Fruit fly (Drosophila melanogaster) whole organism, embryonic: Measurements from ENCODE around the gene peb.

Experiments
- Ada2b ChIP-seq: fragments of 200-800 bp; sonication (Bioruptor generic); IDR thresholded peaks from 2 replicates; pipeline ENCODE4 v1.3.6; 2022; ENCODE audit warnings: missing biosample characterization, missing genetic modification characterization
- C15 ChIP-seq: fragments of 200-800 bp; sonication (Bioruptor generic); IDR thresholded peaks from 3 replicates; pipeline ENCODE4 v1.3.6; 2022; ENCODE audit warnings: missing biosample characterization, missing genetic modification characterization
- CG1024 ChIP-seq: fragments of 200-800 bp; sonication (Bioruptor generic); IDR thresholded peaks from 2 replicates; pipeline ENCODE4 v1.3.6; 2022; ENCODE audit warnings: missing biosample characterization, missing genetic modification characterization
- CG12942 ChIP-seq: fragments of 200-800 bp; sonication (Bioruptor generic); optimal IDR thresholded peaks from 3 replicates; lab custom pipeline; 2016; ENCODE audit warnings: missing biosample characterization, missing genetic modification characterization
- CG14014 ChIP-seq: fragments of 200-800 bp; sonication (Bioruptor generic); IDR thresholded peaks from 2 replicates; pipeline ENCODE4 v1.3.6; 2022; ENCODE audit warnings: missing biosample characterization, missing genetic modification characterization
- CG15073 ChIP-seq: fragments of 200-800 bp; sonication (Bioruptor generic); optimal IDR thresholded peaks from 2 replicates; lab custom pipeline; 2016; ENCODE audit warnings: missing biosample characterization, missing genetic modification characterization
- CG17612 ChIP-seq: fragments of 200-800 bp; sonication (Bioruptor generic); IDR thresholded peaks from 2 replicates; pipeline ENCODE4 v1.3.6; 2022; ENCODE audit warnings: missing biosample characterization, missing genetic modification characterization
- CG18764 ChIP-seq: fragments of 200-800 bp; sonication (Bioruptor generic); optimal IDR thresholded peaks from 3 replicates; lab custom pipeline; 2016; ENCODE audit warnings: missing biosample characterization, missing genetic modification characterization
- CG2116 ChIP-seq: fragments of 200-800 bp; sonication (Bioruptor generic); optimal IDR thresholded peaks from 3 replicates; lab custom pipeline; 2018; ENCODE audit warnings: missing biosample characterization, mild to moderate bottlenecking, missing genetic modification characterization
- CG3726 ChIP-seq: fragments of 200-800 bp; sonication (Bioruptor generic); IDR thresholded peaks from 3 replicates; pipeline ENCODE4, ENCODE4 v1.3.6; 2022; ENCODE audit warnings: missing biosample characterization, missing genetic modification characterization
- CG4404 ChIP-seq: fragments of 200-800 bp; sonication (Bioruptor generic); IDR thresholded peaks from 2 replicates; pipeline ENCODE4 v1.3.6; 2022; ENCODE audit warnings: missing biosample characterization, missing genetic modification characterization
- CG4424 ChIP-seq: fragments of 200-800 bp; sonication (Bioruptor generic); optimal IDR thresholded peaks from 3 replicates; lab custom pipeline; 2016; ENCODE audit warnings: missing biosample characterization, missing genetic modification characterization
- CG4854 ChIP-seq: fragments of 200-800 bp; sonication (Bioruptor generic); optimal IDR thresholded peaks from 2 replicates; lab custom pipeline; 2016; ENCODE audit warnings: missing biosample characterization, missing genetic modification characterization, inconsistent platforms
- CG5245 ChIP-seq: fragments of 200-800 bp; sonication (Bioruptor generic); optimal IDR thresholded peaks from 3 replicates; lab custom pipeline; 2016; ENCODE audit warnings: missing biosample characterization, missing genetic modification characterization
- CG6254 ChIP-seq: fragments of 200-800 bp; sonication (Bioruptor generic); optimal IDR thresholded peaks from 3 replicates; lab custom pipeline; 2017; ENCODE audit warnings: mild to moderate bottlenecking, missing biosample characterization, missing genetic modification reagents, missing genetic modification characterization
- CG7987 ChIP-seq: fragments of 200-800 bp; sonication (Bioruptor generic); optimal IDR thresholded peaks from 2 replicates; lab custom pipeline; 2018; ENCODE audit warnings: missing biosample characterization, mild to moderate bottlenecking, missing genetic modification characterization, moderate library complexity
- CG9215 ChIP-seq: fragments of 200-800 bp; sonication (Bioruptor generic); IDR thresholded peaks from 2 replicates; pipeline ENCODE4 v1.3.6; 2022; ENCODE audit warnings: missing biosample characterization, missing genetic modification characterization
- CHES-1-like ChIP-seq: fragments of 200-800 bp; sonication (Bioruptor generic); optimal IDR thresholded peaks from 2 replicates; lab custom pipeline; 2016; ENCODE audit warnings: missing biosample characterization, missing genetic modification characterization
- CoRest ChIP-seq: fragments of 200-800 bp; sonication (Bioruptor generic); optimal IDR thresholded peaks from 3 replicates; lab custom pipeline; 2018; ENCODE audit warnings: missing biosample characterization, mild to moderate bottlenecking, missing genetic modification characterization, moderate library complexity
- Kr ChIP-seq: fragments of 200-800 bp; sonication (Bioruptor generic); optimal IDR thresholded peaks from 2 replicates; lab custom pipeline; 2017; ENCODE audit warnings: missing biosample characterization, mild to moderate bottlenecking, missing genetic modification characterization
- MBD-R2 ChIP-seq: fragments of 200-800 bp; sonication (Bioruptor generic); IDR thresholded peaks from 2 replicates; pipeline ENCODE4 v1.3.6; 2022; ENCODE audit warnings: missing biosample characterization, missing genetic modification characterization
- Max ChIP-seq: fragments of 200-800 bp; sonication (Bioruptor generic); optimal IDR thresholded peaks from 2 replicates; lab custom pipeline; 2016; ENCODE audit warnings: missing biosample characterization, mild to moderate bottlenecking, missing genetic modification characterization
- Nf-YB ChIP-seq: fragments of 200-800 bp; sonication (Bioruptor generic); optimal IDR thresholded peaks from 3 replicates; lab custom pipeline; 2019; ENCODE audit warnings: missing biosample characterization, mild to moderate bottlenecking, missing genetic modification characterization, moderate library complexity
- PHDP ChIP-seq: fragments of 200-800 bp; sonication (Bioruptor generic); optimal IDR thresholded peaks from 3 replicates; lab custom pipeline; 2018; ENCODE audit warnings: missing biosample characterization, mild to moderate bottlenecking, missing genetic modification characterization, moderate library complexity
- Ssrp ChIP-seq: fragments of 200-800 bp; sonication (Bioruptor generic); optimal IDR thresholded peaks from 2 replicates; lab custom pipeline; 2018; ENCODE audit warnings: missing biosample characterization, mild to moderate bottlenecking, missing genetic modification characterization, moderate library complexity
- Xbp1 ChIP-seq: fragments of 200-800 bp; sonication (Bioruptor generic); optimal IDR thresholded peaks from 3 replicates; lab custom pipeline; 2016; ENCODE audit warnings: missing biosample characterization, mild to moderate bottlenecking, missing genetic modification characterization
- abd-A ChIP-seq: fragments of 200-800 bp; sonication (Bioruptor generic); optimal IDR thresholded peaks from 3 replicates; lab custom pipeline; 2019; ENCODE audit warnings: missing biosample characterization, mild to moderate bottlenecking, missing genetic modification characterization, moderate library complexity
- bcd ChIP-seq: fragments of 200-800 bp; sonication (Bioruptor generic); optimal IDR thresholded peaks from 2 replicates; lab custom pipeline; 2017; ENCODE audit warnings: missing biosample characterization, mild to moderate bottlenecking, missing genetic modification characterization
- bsh ChIP-seq, 2 experiments: fragments of 200-800 bp; sonication (Bioruptor generic); optimal IDR thresholded peaks; 2 replicates each; lab custom pipeline; 2017 to 2018; ENCODE audit warnings: mild to moderate bottlenecking in 2 of 2, missing biosample characterization in 2 of 2, missing genetic modification characterization in 2 of 2, moderate library complexity in 1 of 2
- chm ChIP-seq: fragments of 200-800 bp; sonication (Bioruptor generic); IDR thresholded peaks from 2 replicates; pipeline ENCODE4 v1.3.6; 2022; ENCODE audit warnings: missing biosample characterization, missing genetic modification characterization
- crp ChIP-seq, 2 experiments: fragments of 200-800 bp; sonication (Bioruptor generic); optimal IDR thresholded peaks; 2 replicates in 1 of 2; 3 replicates in 1 of 2; lab custom pipeline; 2017; ENCODE audit warnings: missing biosample characterization in 2 of 2, missing genetic modification characterization in 2 of 2, mild to moderate bottlenecking in 1 of 2, moderate library complexity in 1 of 2
- eve ChIP-seq, 2 experiments: fragments of >200 bp; optimal IDR thresholded peaks; 2 replicates each; lab custom pipeline; 2017; ENCODE audit warnings: missing biosample characterization in 2 of 2, missing genetic modification characterization in 2 of 2
- ewg ChIP-seq: fragments of 200-800 bp; sonication (Bioruptor generic); optimal IDR thresholded peaks from 3 replicates; lab custom pipeline; 2017; ENCODE audit warnings: mild to moderate bottlenecking, missing biosample characterization, missing genetic modification reagents, missing genetic modification characterization
- fu2 ChIP-seq: fragments of 200-800 bp; sonication (Bioruptor generic); optimal IDR thresholded peaks from 2 replicates; lab custom pipeline; 2016; ENCODE audit warnings: missing biosample characterization, missing genetic modification characterization
- jigr1 ChIP-seq: fragments of 200-800 bp; sonication (Bioruptor generic); IDR thresholded peaks from 3 replicates; pipeline ENCODE4 v1.3.6; 2022; ENCODE audit warnings: missing biosample characterization, missing genetic modification characterization
- nmo ChIP-seq: fragments of 200-800 bp; sonication (Bioruptor generic); optimal IDR thresholded peaks from 2 replicates; lab custom pipeline; 2018; ENCODE audit warnings: missing biosample characterization, mild to moderate bottlenecking, missing genetic modification characterization, moderate library complexity
- onecut ChIP-seq: fragments of 200-800 bp; sonication (Bioruptor generic); IDR thresholded peaks from 2 replicates; pipeline ENCODE4 v1.3.6; 2022; ENCODE audit warnings: missing biosample characterization, missing genetic modification characterization
- pan ChIP-seq, 4 experiments: fragments of >200 bp in 3 of 4; fragments of 200-800 bp in 1 of 4; sonication (Bioruptor generic) in 1 of 4; optimal IDR thresholded peaks in 3 of 4; IDR thresholded peaks in 1 of 4; 2 replicates each; pipeline versions ENCODE4 v1.3.6 to Lab custom; 2017 to 2022; ENCODE audit warnings: missing biosample characterization in 2 of 4, missing genetic modification characterization in 2 of 4, mixed read lengths in 1 of 4
- pb ChIP-seq: fragments of 200-800 bp; sonication (Bioruptor generic); optimal IDR thresholded peaks from 3 replicates; lab custom pipeline; 2016; ENCODE audit warnings: missing biosample characterization, missing genetic modification characterization
- pita ChIP-seq: fragments of 200-800 bp; sonication (Bioruptor generic); optimal IDR thresholded peaks from 2 replicates; lab custom pipeline; 2017; ENCODE audit warnings: missing biosample characterization, mild to moderate bottlenecking, missing genetic modification characterization
- prd ChIP-seq, 3 experiments: fragments of >200 bp in 2 of 3; fragments of 200-800 bp in 1 of 3; sonication (Bioruptor generic) in 1 of 3; optimal IDR thresholded peaks in 2 of 3; IDR thresholded peaks in 1 of 3; 2 replicates in 2 of 3; 3 replicates in 1 of 3; pipeline versions ENCODE4 v1.3.6 to Lab custom; 2017 to 2022; ENCODE audit warnings: missing biosample characterization in 1 of 3, missing genetic modification characterization in 1 of 3
- schlank ChIP-seq: fragments of 200-800 bp; sonication (Bioruptor generic); optimal IDR thresholded peaks from 2 replicates; lab custom pipeline; 2018; ENCODE audit warnings: missing biosample characterization, mild to moderate bottlenecking, missing genetic modification characterization
- slou ChIP-seq: fragments of 200-800 bp; sonication (Bioruptor generic); optimal IDR thresholded peaks from 3 replicates; lab custom pipeline; 2016; ENCODE audit warnings: missing biosample characterization, missing genetic modification characterization
- sr ChIP-seq: fragments of 200-800 bp; sonication (Bioruptor generic); IDR thresholded peaks from 3 replicates; pipeline ENCODE4 v1.3.6; 2022; ENCODE audit warnings: missing biosample characterization, missing genetic modification characterization
- stc ChIP-seq: fragments of 200-800 bp; sonication (Bioruptor generic); IDR thresholded peaks from 2 replicates; pipeline ENCODE4 v1.3.6; 2022; ENCODE audit warnings: missing biosample characterization, missing genetic modification characterization
- ttk ChIP-seq: fragments of 200-800 bp; sonication (Bioruptor generic); IDR thresholded peaks from 2 replicates; pipeline ENCODE4 v2.1.2; 2022; ENCODE audit warnings: missing biosample characterization, missing genetic modification characterization
- vnd ChIP-seq: fragments of 200-800 bp; sonication (Bioruptor generic); IDR thresholded peaks from 3 replicates; pipeline ENCODE4 v1.3.6; 2022; ENCODE audit warnings: missing biosample characterization, missing genetic modification characterization; ENCODE audit not compliant: partially characterized antibody
- wek ChIP-seq: fragments of 200-800 bp; sonication (Bioruptor generic); optimal IDR thresholded peaks from 3 replicates; lab custom pipeline; 2018; ENCODE audit warnings: missing biosample characterization, mild to moderate bottlenecking, missing genetic modification characterization, moderate library complexity

peb gene

DNA sequence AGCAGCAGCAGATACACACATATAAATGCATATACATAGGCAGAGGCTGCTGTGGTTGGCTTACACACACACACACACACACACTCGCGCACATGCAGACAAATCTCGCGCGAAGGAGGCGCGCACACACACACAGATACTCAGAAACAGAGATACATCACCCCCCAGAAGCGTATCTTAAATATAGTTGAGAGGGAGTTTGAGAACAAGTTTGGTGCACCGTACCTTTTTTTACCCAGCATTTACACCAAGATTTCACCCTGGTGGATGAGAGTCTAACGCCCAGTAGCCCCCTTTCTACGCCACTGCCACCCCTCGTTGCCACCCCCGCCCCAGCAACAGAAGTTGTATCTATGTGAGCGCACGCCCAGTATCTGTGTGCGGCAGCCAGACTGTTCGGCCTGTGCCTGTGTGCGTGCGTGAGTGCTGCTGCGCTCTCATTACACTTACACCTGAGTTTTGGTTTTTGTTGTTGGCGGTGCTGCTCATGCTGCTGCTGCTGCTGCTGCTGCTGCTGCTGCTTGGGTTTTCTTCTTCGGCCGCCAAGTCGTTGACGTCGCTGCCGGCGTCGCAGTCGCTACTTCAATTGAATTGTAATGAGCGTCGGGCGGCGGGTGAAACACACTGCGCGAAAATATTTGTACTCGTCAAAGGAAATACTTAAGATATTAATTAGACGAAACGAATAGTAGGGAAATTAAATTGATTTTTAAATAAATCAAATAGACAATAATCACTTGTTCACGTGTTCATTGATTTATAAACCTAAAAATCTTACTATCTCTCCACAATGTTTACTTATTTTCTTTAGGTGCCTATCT is 27.2 kb upstream of the peb start (continued):
- TF ChIP-seq pb (GFP tag; lab: Kevin White, UChicago), result no peak
- TF ChIP-seq stc (GFP tag; lab: Robert Waterston, UW), result peak; percentile 73
- peak; percentile 76 for TF ChIP-seq CG17612 (GFP tag; lab: Robert Waterston, UW)
- peak; percentile 85 for TF ChIP-seq CoRest (tag; lab: Kevin White, UChicago)
- peak; percentile 73 for TF ChIP-seq CG5245 (GFP tag; lab: Kevin White, UChicago)
- TF ChIP-seq CHES-1-like (GFP tag; lab: Kevin White, UChicago), result peak; percentile 36
- TF ChIP-seq vnd, result no peak
- TF ChIP-seq nmo (GFP tag; lab: Kevin White, UChicago), result peak; percentile 80
- TF ChIP-seq ewg (GFP tag; lab: Kevin White, UChicago), result peak; percentile 90
- peak; percentile 85 for TF ChIP-seq Xbp1 (GFP tag; lab: Kevin White, UChicago)
- TF ChIP-seq bsh (GFP tag; optimal IDR thresholded peaks at IDR 0.05; lab: Kevin White, UChicago), result peak; percentile 77 to 88
- TF ChIP-seq CG6254, result peak; percentile 56
- TF ChIP-seq MBD-R2, result peak; percentile 74
- peak; percentile 69 for TF ChIP-seq CG18764
- TF ChIP-seq CG12942 (GFP tag; lab: Kevin White, UChicago), result peak; percentile 83
- peak; percentile 80 for TF ChIP-seq CG4424
- peak; percentile 88 for TF ChIP-seq CG1024 (GFP tag; lab: Robert Waterston, UW)
- TF ChIP-seq crp (GFP tag; optimal IDR thresholded peaks at IDR 0.05; lab: Kevin White, UChicago), result peak in 1 of 2 experiments; percentile 49
- TF ChIP-seq CG4404, result peak; percentile 94
- peak; percentile 84 for TF ChIP-seq CG9215 (GFP tag; lab: Robert Waterston, UW)
- peak; percentile 84 for TF ChIP-seq bcd
- no peak for TF ChIP-seq pan (optimal IDR thresholded peaks at IDR 0.05; lab: Kevin White, UChicago)
- peak in 1 of 2 experiments; percentile 93 for TF ChIP-seq pan (GFP tag; optimal IDR thresholded peaks at IDR 0.05 in 1 of 2, IDR thresholded peaks at IDR 0.05 in 1 of 2)
- TF ChIP-seq CG7987, result no peak
- TF ChIP-seq wek (GFP tag; lab: Kevin White, UChicago), result peak; percentile 23
- TF ChIP-seq Ada2b (GFP tag; lab: Robert Waterston, UW), result peak; percentile 91
- TF ChIP-seq abd-A, result peak; percentile 36
- no peak for TF ChIP-seq Max
- peak; percentile 93 for TF ChIP-seq CG3726 (GFP tag; lab: Robert Waterston, UW)
- no peak for TF ChIP-seq pita (GFP tag; lab: Kevin White, UChicago)
- peak; percentile 70 for TF ChIP-seq PHDP
- TF ChIP-seq Ssrp (tag; lab: Kevin White, UChicago), result peak; percentile 69
- TF ChIP-seq jigr1 (GFP tag; lab: Robert Waterston, UW), result peak; percentile 84; the same call in 2 of the 3 replicates
- peak; percentile 23 for TF ChIP-seq fu2 (GFP tag; lab: Kevin White, UChicago)
- peak; percentile 56 for TF ChIP-seq schlank (tag; lab: Kevin White, UChicago)
- peak; percentile 96 for TF ChIP-seq Nf-YB
- TF ChIP-seq CG4854, result no peak
- peak; percentile 87 for TF ChIP-seq CG14014 (GFP tag; lab: Robert Waterston, UW)
- TF ChIP-seq slou (GFP tag; lab: Kevin White, UChicago), result peak; percentile 30
- TF ChIP-seq CG2116, result peak; percentile 21
- TF ChIP-seq chm, result peak; percentile 95
- TF ChIP-seq C15, result no peak
- peak; percentile 4 for TF ChIP-seq CG15073 (GFP tag; lab: Kevin White, UChicago)
- peak; percentile 84 for TF ChIP-seq sr (GFP tag; lab: Robert Waterston, UW)
- TF ChIP-seq Kr (GFP tag; lab: Kevin White, UChicago), result peak; percentile 60
- no peak for TF ChIP-seq eve (GFP tag; optimal IDR thresholded peaks at IDR 0.05; lab: Kevin White, UChicago)
- peak; percentile 94 for TF ChIP-seq ttk (GFP tag; lab: Robert Waterston, UW)
- no peak for TF ChIP-seq prd (optimal IDR thresholded peaks at IDR 0.05; lab: Kevin White, UChicago)
- peak; percentile 97 for TF ChIP-seq prd (GFP tag; IDR thresholded peaks at IDR 0.05; lab: Robert Waterston, UW)
- TF ChIP-seq onecut (GFP tag; lab: Robert Waterston, UW), result peak; percentile 81
